Fruit fly (Drosophila melanogaster) whole organism, prepupa: Measurements from ENCODE around the gene CG7896.

Experiments
- Blimp-1 ChIP-seq: fragments of 200-800 bp; sonication (Bioruptor generic); optimal IDR thresholded peaks from 3 replicates; lab custom pipeline; 2017; ENCODE audit warnings: missing biosample characterization, missing genetic modification characterization, mild to moderate bottlenecking, moderate library complexity, missing genetic modification reagents
- CG10631 ChIP-seq: fragments of 200-800 bp; sonication (Bioruptor generic); optimal IDR thresholded peaks from 2 replicates; lab custom pipeline; 2016; ENCODE audit warnings: missing biosample characterization, missing genetic modification characterization
- CG10669 ChIP-seq: fragments of 200-800 bp; sonication (Bioruptor generic); optimal IDR thresholded peaks from 3 replicates; lab custom pipeline; 2018; ENCODE audit warnings: missing biosample characterization, mild to moderate bottlenecking, missing genetic modification characterization, moderate library complexity
- CG15336 ChIP-seq: fragments of 200-800 bp; sonication (Bioruptor generic); IDR thresholded peaks from 2 replicates; pipeline ENCODE4 v1.3.6; 2022; ENCODE audit warnings: missing biosample characterization, missing genetic modification characterization
- CG1621 ChIP-seq: fragments of 200-800 bp; sonication (Bioruptor generic); optimal IDR thresholded peaks from 3 replicates; lab custom pipeline; 2018; ENCODE audit warnings: missing biosample characterization, mild to moderate bottlenecking, missing genetic modification characterization
- CG31627 ChIP-seq: fragments of 200-800 bp; sonication (Bioruptor generic); optimal IDR thresholded peaks from 3 replicates; lab custom pipeline; 2016; ENCODE audit warnings: missing biosample characterization, missing genetic modification characterization
- CG32006 ChIP-seq: fragments of 200-800 bp; sonication (Bioruptor generic); optimal IDR thresholded peaks from 3 replicates; lab custom pipeline; 2017; ENCODE audit warnings: missing biosample characterization, mild to moderate bottlenecking, missing genetic modification characterization
- CG34406 ChIP-seq: fragments of 200-800 bp; sonication (Bioruptor generic); optimal IDR thresholded peaks from 3 replicates; lab custom pipeline; 2016; ENCODE audit warnings: missing biosample characterization, missing genetic modification characterization
- CG6163 ChIP-seq: fragments of 200-800 bp; sonication (Bioruptor generic); IDR thresholded peaks from 3 replicates; pipeline ENCODE4 v1.3.6; 2022; ENCODE audit warnings: missing biosample characterization, missing genetic modification characterization
- CG6276 ChIP-seq: fragments of 200-800 bp; sonication (Bioruptor generic); optimal IDR thresholded peaks from 2 replicates; lab custom pipeline; 2017; ENCODE audit warnings: missing biosample characterization, mild to moderate bottlenecking, missing genetic modification characterization
- CG6808 ChIP-seq: fragments of 200-800 bp; sonication (Bioruptor generic); optimal IDR thresholded peaks from 3 replicates; lab custom pipeline; 2017; ENCODE audit warnings: missing biosample characterization, missing genetic modification characterization, mild to moderate bottlenecking, moderate library complexity, missing genetic modification reagents
- CG6854 ChIP-seq: fragments of 200-800 bp; sonication (Bioruptor generic); optimal IDR thresholded peaks from 2 replicates; lab custom pipeline; 2017; ENCODE audit warnings: missing biosample characterization, mild to moderate bottlenecking, missing genetic modification characterization
- CG8119 ChIP-seq: fragments of 200-800 bp; sonication (Bioruptor generic); IDR thresholded peaks from 3 replicates; pipeline ENCODE4 v1.3.6; 2022; ENCODE audit warnings: missing biosample characterization, missing genetic modification characterization
- CG8319 ChIP-seq: fragments of 200-800 bp; sonication (Bioruptor generic); optimal IDR thresholded peaks from 3 replicates; lab custom pipeline; 2016; ENCODE audit warnings: missing biosample characterization, missing genetic modification characterization
- CG8632 ChIP-seq: fragments of 200-800 bp; sonication (Bioruptor generic); optimal IDR thresholded peaks from 3 replicates; lab custom pipeline; 2016; ENCODE audit warnings: missing biosample characterization, missing genetic modification characterization
- CG9139 ChIP-seq: fragments of 200-800 bp; sonication (Bioruptor generic); optimal IDR thresholded peaks from 3 replicates; lab custom pipeline; 2017; ENCODE audit warnings: missing biosample characterization, mild to moderate bottlenecking, missing genetic modification characterization
- Eip78C ChIP-seq: fragments of 200-800 bp; sonication (Bioruptor generic); peaks from one replicate; lab custom pipeline; 2016; ENCODE audit warnings: missing biosample characterization, missing genetic modification characterization
- Hr38 ChIP-seq: sonication (Bioruptor generic); optimal IDR thresholded peaks from 2 replicates; lab custom pipeline; 2016; ENCODE audit warnings: missing biosample characterization, missing genetic modification characterization
- Hr4 ChIP-seq: fragments of 200-800 bp; sonication (Bioruptor generic); optimal IDR thresholded peaks from 3 replicates; lab custom pipeline; 2016; ENCODE audit warnings: missing biosample characterization, missing genetic modification characterization
- Met ChIP-seq: fragments of 200-800 bp; sonication (Bioruptor generic); optimal IDR thresholded peaks from 3 replicates; lab custom pipeline; 2016; ENCODE audit warnings: missing biosample characterization, missing genetic modification characterization
- OdsH ChIP-seq: fragments of 200-800 bp; sonication (Bioruptor generic); optimal IDR thresholded peaks from 3 replicates; lab custom pipeline; 2016; ENCODE audit warnings: missing biosample characterization, missing genetic modification characterization
- Smox ChIP-seq: fragments of 200-800 bp; sonication (Bioruptor generic); optimal IDR thresholded peaks from 3 replicates; lab custom pipeline; 2016; ENCODE audit warnings: missing biosample characterization, missing genetic modification characterization
- Sox102F ChIP-seq: fragments of 200-800 bp; sonication (Bioruptor generic); optimal IDR thresholded peaks from 2 replicates; lab custom pipeline; 2016; ENCODE audit warnings: missing biosample characterization, mild to moderate bottlenecking, missing genetic modification characterization
- Sox14 ChIP-seq: fragments of 200-800 bp; sonication (Bioruptor generic); optimal IDR thresholded peaks from 3 replicates; lab custom pipeline; 2016; ENCODE audit warnings: missing biosample characterization, missing genetic modification characterization
- achi ChIP-seq: fragments of 200-800 bp; sonication (Bioruptor generic); optimal IDR thresholded peaks from 3 replicates; lab custom pipeline; 2016; ENCODE audit warnings: missing biosample characterization, missing genetic modification characterization
- cyc ChIP-seq: fragments of 200-800 bp; sonication (Bioruptor generic); optimal IDR thresholded peaks from 3 replicates; lab custom pipeline; 2016; ENCODE audit warnings: missing biosample characterization, missing genetic modification characterization
- eg ChIP-seq: fragments of 200-800 bp; sonication (Bioruptor generic); IDR thresholded peaks from 3 replicates; pipeline ENCODE4 v1.3.6; 2022; ENCODE audit warnings: missing biosample characterization, missing genetic modification characterization
- esn ChIP-seq: fragments of 200-800 bp; sonication (Bioruptor generic); optimal IDR thresholded peaks from 2 replicates; lab custom pipeline; 2016; ENCODE audit warnings: missing biosample characterization, mild to moderate bottlenecking, missing genetic modification characterization, moderate library complexity
- fkh ChIP-seq: fragments of 200-800 bp; sonication (Bioruptor generic); optimal IDR thresholded peaks from 3 replicates; lab custom pipeline; 2017; ENCODE audit warnings: missing biosample characterization, mild to moderate bottlenecking, missing genetic modification characterization, moderate library complexity
- lz ChIP-seq: fragments of 200-800 bp; sonication (Bioruptor generic); optimal IDR thresholded peaks from 3 replicates; lab custom pipeline; 2016; ENCODE audit warnings: missing biosample characterization, missing genetic modification characterization
- net ChIP-seq: fragments of 200-800 bp; sonication (Bioruptor generic); optimal IDR thresholded peaks from 3 replicates; lab custom pipeline; 2016; ENCODE audit warnings: missing biosample characterization, missing genetic modification characterization
- salr ChIP-seq, 2 experiments: fragments of 200-800 bp; sonication (Bioruptor generic); optimal IDR thresholded peaks; 3 replicates each; lab custom pipeline; 2016 to 2018; ENCODE audit warnings: missing biosample characterization in 2 of 2, missing genetic modification characterization in 2 of 2, mild to moderate bottlenecking in 1 of 2
- ss ChIP-seq, 2 experiments: fragments of 200-800 bp; sonication (Bioruptor generic); optimal IDR thresholded peaks; 2 replicates in 1 of 2; 3 replicates in 1 of 2; lab custom pipeline; 2017 to 2018; ENCODE audit warnings: mild to moderate bottlenecking in 2 of 2, missing biosample characterization in 2 of 2, missing genetic modification characterization in 2 of 2, moderate library complexity in 1 of 2
- svp ChIP-seq: fragments of 200-800 bp; sonication (Bioruptor generic); peaks from one replicate; lab custom pipeline; 2016; ENCODE audit warnings: missing biosample characterization, missing genetic modification characterization

The CG7896 gene

DNA sequence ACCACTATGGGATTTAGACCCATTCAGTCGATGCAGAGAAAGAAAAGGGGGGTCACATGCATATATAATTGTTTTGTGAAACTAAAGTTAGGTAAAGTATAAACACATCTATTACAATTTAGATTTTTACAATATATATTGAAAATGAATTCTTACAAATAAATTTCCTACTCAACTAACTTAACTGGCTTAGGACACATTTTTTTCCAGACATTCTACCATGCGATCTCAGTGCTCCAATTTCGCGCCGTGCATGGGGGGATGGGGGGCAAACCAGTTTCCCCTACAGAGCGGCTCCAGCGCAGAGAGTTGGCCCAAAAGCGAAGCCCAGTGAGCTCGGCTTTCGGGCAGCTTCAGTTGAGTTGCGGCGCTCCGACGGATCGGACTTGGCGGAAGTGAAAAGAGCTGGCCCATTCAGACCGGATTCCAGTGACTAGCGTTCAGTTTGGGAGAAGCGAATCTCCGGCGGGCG, at the start of gene CG7896 (continued):
- TF ChIP-seq CG15336 (peak; percentile 93), OdsH (no peak), Sox102F (GFP tag; lab: Kevin White, UChicago) (peak; percentile 80), CG6808 (GFP tag; lab: Kevin White, UChicago) (peak; percentile 80), ss (GFP tag; optimal IDR thresholded peaks at IDR 0.05; lab: Kevin White, UChicago) (peak; percentile 56 to 86), net (GFP tag; lab: Kevin White, UChicago) (peak; percentile 78), CG34406 (GFP tag; lab: Kevin White, UChicago) (peak; percentile 86), fkh (GFP tag; lab: Kevin White, UChicago) (peak; percentile 12)

DNA sequence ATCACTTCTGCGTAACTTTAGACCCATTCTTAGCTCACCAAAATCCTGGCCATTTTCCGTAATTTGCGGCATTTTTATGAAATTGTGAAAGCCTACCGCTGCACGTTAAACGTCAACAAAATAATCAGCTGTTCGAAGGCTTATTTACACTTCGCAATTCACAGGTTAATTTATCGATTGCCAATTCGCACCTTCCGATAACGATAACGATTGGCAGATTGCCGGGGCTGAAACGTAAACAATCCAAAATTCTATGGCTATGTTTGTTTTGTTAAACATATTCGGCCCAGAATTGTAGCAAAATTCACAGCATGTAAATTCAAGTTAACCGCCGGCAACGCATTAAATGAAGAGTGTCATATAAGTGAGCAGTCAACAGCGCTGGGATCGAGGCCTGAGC, 47.5 kb upstream of the CG7896 start, which contains the start of the genes eIF2Balpha and Vps13B:
eIF2Balpha (minus strand) TSS at position 133 of the 400 bp plus-strand sequence.
Vps13B (plus strand) TSS at position 223 of the 400 bp plus-strand sequence.
- TF ChIP-seq svp (GFP tag; lab: Kevin White, UChicago) (no peak), CG32006 (no peak), Met (GFP tag; lab: Kevin White, UChicago) (no peak), CG31627 (GFP tag; lab: Kevin White, UChicago) (no peak), salr (GFP tag; optimal IDR thresholded peaks at IDR 0.05; lab: Kevin White, UChicago) (no peak), lz (GFP tag; lab: Kevin White, UChicago) (no peak), CG6276 (GFP tag; lab: Kevin White, UChicago) (no peak), fkh (GFP tag; lab: Kevin White, UChicago) (no peak), Hr38 (no peak), CG8632 (no peak), achi (GFP tag; lab: Kevin White, UChicago) (no peak), Sox14 (GFP tag; lab: Kevin White, UChicago) (no peak), CG9139 (GFP tag; lab: Kevin White, UChicago) (no peak), CG6854 (GFP tag; lab: Kevin White, UChicago) (no peak), Hr4 (GFP tag; lab: Kevin White, UChicago) (no peak), CG8319 (GFP tag; lab: Kevin White, UChicago) (no peak), CG1621 (tag; lab: Kevin White, UChicago) (no peak), cyc (GFP tag; lab: Kevin White, UChicago) (no peak), CG6808 (GFP tag; lab: Kevin White, UChicago) (no peak), net (GFP tag; lab: Kevin White, UChicago) (no peak)

DNA sequence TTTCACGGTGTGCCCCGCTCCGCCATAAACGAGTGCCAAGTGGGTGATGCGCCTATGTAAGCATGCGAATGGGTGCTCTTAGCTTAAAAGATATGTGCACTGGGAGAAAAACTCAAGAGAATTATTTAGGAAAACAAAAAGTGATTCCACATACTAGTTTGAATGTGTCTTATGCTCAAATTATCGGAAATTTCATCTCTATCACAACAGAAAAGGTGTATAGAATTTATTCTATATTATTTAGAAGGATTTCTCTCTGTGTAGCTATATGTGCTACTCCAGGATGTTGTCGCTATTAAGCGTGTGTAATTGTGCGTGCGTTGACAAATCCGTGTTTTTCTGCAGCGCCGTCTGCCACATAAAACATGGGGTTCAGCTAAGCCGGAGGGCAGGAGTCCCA, 23.9 kb upstream of the CG7896 start:
- TF ChIP-seq CG10631 (GFP tag; lab: Kevin White, UChicago) (no peak), CG8119 (GFP tag; lab: Robert Waterston, UW) (peak; percentile 49; the same call in 2 of the 3 replicates), CG6163 (peak; percentile 60; the same call in 2 of the 3 replicates), Eip78C (peak; percentile 65), CG32006 (peak; percentile 35), Smox (GFP tag; lab: Kevin White, UChicago) (no peak), CG15336 (0 out of 2 replicates have a peak, but pooled peaks have one; percentile 37), ss (GFP tag; optimal IDR thresholded peaks at IDR 0.05; lab: Kevin White, UChicago) (peak in 1 of 2 experiments; percentile 1), eg (0 out of 3 replicates have a peak, but pooled peaks have one; percentile 44), CG10669 (GFP tag; lab: Kevin White, UChicago) (peak; percentile 11), achi (GFP tag; lab: Kevin White, UChicago) (peak; percentile 5), esn (GFP tag; lab: Kevin White, UChicago) (no peak)

DNA sequence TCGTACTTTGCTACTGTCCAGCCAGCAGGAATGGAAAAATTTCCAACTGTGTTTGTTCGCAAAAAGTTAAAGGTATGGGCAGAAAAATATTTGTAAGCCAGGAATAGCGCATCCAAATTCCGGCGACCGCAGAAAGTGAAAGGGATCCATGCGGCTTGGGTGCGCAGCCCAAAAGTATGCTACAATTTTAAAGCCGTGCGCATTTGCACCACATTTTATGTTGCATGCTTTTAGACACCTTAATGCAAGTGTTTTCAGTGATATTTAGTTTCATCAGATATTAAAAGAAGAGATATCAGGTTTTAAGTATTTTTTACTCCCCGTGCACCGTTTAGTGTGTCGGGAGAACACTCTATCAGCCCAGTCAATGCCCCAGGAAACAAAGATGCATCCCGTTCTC, 20.1 kb upstream of the CG7896 start:
- TF ChIP-seq esn (GFP tag; lab: Kevin White, UChicago) (no peak), CG6808 (GFP tag; lab: Kevin White, UChicago) (no peak), Blimp-1 (peak; percentile 13)
